Worm (Caenorhabditis elegans): ENCODE results near the gene clec-221.

clec-221 gene

DNA sequence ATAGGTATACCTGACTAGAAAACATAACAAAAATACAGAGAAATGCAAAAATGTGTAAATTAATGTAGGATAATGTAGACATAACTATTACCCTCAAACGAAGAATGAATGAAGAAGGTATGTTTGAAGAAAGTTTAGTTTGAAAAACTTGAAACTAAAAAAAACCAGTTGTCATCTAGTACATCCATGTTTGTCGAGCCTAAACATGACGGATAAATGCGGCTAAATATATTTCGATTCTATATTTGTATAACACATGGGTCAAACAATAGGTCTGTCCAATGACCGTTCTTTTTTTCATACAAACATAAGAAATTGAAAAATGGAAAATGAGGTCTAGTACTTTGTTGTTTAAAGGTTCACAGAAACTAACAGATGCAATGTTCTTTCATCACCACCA is 15.8 kb upstream of the clec-221 start, which contains the start of gene F17C11.22:
Gene F17C11.22 (minus strand): TSS at position 101 of the 400 bp plus-strand sequence.
- TF ChIP-seq nfya-1 (tag; optimal IDR thresholded peaks at IDR 0.05; ENCODE audit: borderline replicate concordance, insufficient read depth): no peak
- no peak for TF ChIP-seq aptf-3 (GFP tag; IDR thresholded peaks at IDR 0.05)
- TF ChIP-seq hsf-1 (GFP tag; IDR thresholded peaks at IDR 0.05): no peak
- no peak for TF ChIP-seq rcor-1 (GFP tag; IDR thresholded peaks at IDR 0.05)
- no peak for TF ChIP-seq ztf-26 (tag; optimal IDR thresholded peaks at IDR 0.05)
- TF ChIP-seq F33H1.4 (GFP tag; IDR thresholded peaks at IDR 0.05): no peak

DNA sequence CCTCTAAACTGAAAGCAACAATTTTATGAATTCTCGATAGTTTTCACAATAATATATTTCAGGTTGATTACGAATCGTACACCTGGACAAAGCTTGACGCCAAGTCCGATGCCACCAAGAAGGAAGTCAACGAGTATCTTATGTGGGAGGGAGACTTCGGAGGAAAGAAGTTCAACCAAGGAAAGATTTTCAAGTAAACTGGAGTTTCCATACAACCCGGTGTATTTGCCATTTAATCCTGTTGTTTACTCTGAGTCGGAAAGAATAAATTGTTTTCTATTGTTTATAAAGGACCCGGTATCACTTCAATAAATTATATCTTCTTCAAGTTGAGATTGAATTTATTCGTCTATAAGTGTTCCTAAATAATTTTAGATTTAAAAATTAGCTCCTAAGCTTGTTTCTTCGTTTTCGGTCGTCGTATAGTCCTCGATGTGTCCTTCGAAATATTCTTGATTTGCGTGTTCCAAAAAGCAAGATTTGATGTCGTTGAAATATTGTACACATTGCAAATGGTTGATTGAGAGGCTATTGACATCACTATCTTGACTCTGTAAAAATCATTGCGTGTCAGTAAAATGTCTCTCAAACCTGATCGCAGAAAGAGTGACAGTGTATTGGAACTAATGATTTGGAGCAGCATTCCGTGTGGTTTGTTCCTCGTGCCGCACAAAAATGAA is 13.5 kb upstream of the clec-221 start:
- TF ChIP-seq tbx-9 (tag; optimal IDR thresholded peaks at IDR 0.05; ENCODE audit: borderline replicate concordance) (no peak), Y67H2A.10 (GFP tag; conservative IDR thresholded peaks at IDR 0.05) (no peak), ceh-58 (GFP tag; IDR thresholded peaks at IDR 0.05) (no peak), tlf-1 (GFP tag; optimal IDR thresholded peaks at IDR 0.05) (peak; percentile 50), ets-4 (GFP tag; optimal IDR thresholded peaks at IDR 0.05) (peak; percentile 72), atf-7 (tag; optimal IDR thresholded peaks at IDR 0.05) (peak; percentile 78), lin-26 (GFP tag; IDR thresholded peaks at IDR 0.05) (peak; percentile 17; the same call in 1 of the 2 replicates), F57A8.1 (GFP tag; optimal IDR thresholded peaks at IDR 0.05) (no peak), F22D6.2 (tag; optimal IDR thresholded peaks at IDR 0.05) (no peak), fkh-3 (tag; optimal IDR thresholded peaks at IDR 0.05) (no peak), lin-40 (tag; optimal IDR thresholded peaks at IDR 0.05) (no peak), repo-1 (tag; optimal IDR thresholded peaks at IDR 0.05) (peak; percentile 74), efl-1 (GFP tag; optimal IDR thresholded peaks at IDR 0.05) (no peak), cebp-1 (GFP tag; IDR thresholded peaks at IDR 0.05) (no peak), cebp-1 (tag; optimal IDR thresholded peaks at IDR 0.05) (no peak), madf-8 (GFP tag; conservative IDR thresholded peaks at IDR 0.05) (no peak), cebp-2 (GFP tag; IDR thresholded peaks at IDR 0.05) (no peak), lsy-27 (tag; optimal IDR thresholded peaks at IDR 0.05; ENCODE audit: borderline replicate concordance, insufficient read depth) (no peak), F39B2.1 (GFP tag; IDR thresholded peaks at IDR 0.05) (peak; percentile 56; the same call in 1 of the 2 replicates), ztf-22 (GFP tag; optimal IDR thresholded peaks at IDR 0.05) (peak; percentile 41), die-1 (tag; optimal IDR thresholded peaks at IDR 0.05) (no peak), K11D2.4 (GFP tag; IDR thresholded peaks at IDR 0.05) (no peak), athp-1 (tag; optimal IDR thresholded peaks at IDR 0.05) (peak; percentile 24), xnd-1 (tag; optimal IDR thresholded peaks at IDR 0.05) (no peak), D2030.7 (GFP tag; IDR thresholded peaks at IDR 0.05) (0 out of 2 replicates have a peak, but pooled peaks have one; percentile 11), nfya-1 (tag; optimal IDR thresholded peaks at IDR 0.05; ENCODE audit: borderline replicate concordance, insufficient read depth) (no peak), F10E7.11 (tag; optimal IDR thresholded peaks at IDR 0.05) (no peak), sea-2 (GFP tag; IDR thresholded peaks at IDR 0.05) (no peak), tbp1 (GFP tag; optimal IDR thresholded peaks at IDR 0.05) (no peak), pha-4 (tag; optimal IDR thresholded peaks at IDR 0.05) (peak; percentile 89), lin-35 (GFP tag; optimal IDR thresholded peaks at IDR 0.05) (peak in 1 of 3 experiments; percentile 55), mxl-1 (tag; optimal IDR thresholded peaks at IDR 0.05) (no peak), F57C9.4 (tag; optimal IDR thresholded peaks at IDR 0.05) (no peak), C06A6.2 (GFP tag; conservative IDR thresholded peaks at IDR 0.05) (no peak), hsf-1 (GFP tag; IDR thresholded peaks at IDR 0.05) (no peak), attf-3 (GFP tag; conservative IDR thresholded peaks at IDR 0.05) (no peak), madf-10 (tag; optimal IDR thresholded peaks at IDR 0.05) (no peak), B0336.3 (GFP tag; IDR thresholded peaks at IDR 0.05) (no peak; the same call in 1 of the 2 replicates), let-607 (tag; optimal IDR thresholded peaks at IDR 0.05) (peak; percentile 98 to 99), snpc-1.3 (tag; optimal IDR thresholded peaks at IDR 0.05; ENCODE audit: insufficient read depth) (no peak), zim-3 (tag; optimal IDR thresholded peaks at IDR 0.05) (no peak)
